Worm (Caenorhabditis elegans): ENCODE data around the gene eef-1B.1.

eef-1B.1 gene

ce11 chrIII:7948802-7949201 is 24.4 kb downstream of the eef-1B.1 start, which contains the start of gene col-90:
col-90 (plus strand) TSS chrIII:7948838.
- TF ChIP-seq nhr-25 (tag; optimal IDR thresholded peaks at IDR 0.05) = peak; percentile 55
- TF ChIP-seq elt-3 (tag; optimal IDR thresholded peaks at IDR 0.05) = no peak
- TF ChIP-seq nhr-23 (tag; optimal IDR thresholded peaks at IDR 0.05) = no peak
- peak; percentile 61 for TF ChIP-seq nhr-43 (tag; optimal IDR thresholded peaks at IDR 0.05; ENCODE audit: poor library complexity, severe bottlenecking)
- TF ChIP-seq jun-1 (tag; optimal IDR thresholded peaks at IDR 0.05) = no peak
- no peak for TF ChIP-seq elt-1 (tag; optimal IDR thresholded peaks at IDR 0.05)
- no peak for TF ChIP-seq nhr-237 (tag; optimal IDR thresholded peaks at IDR 0.05)

DNA sequence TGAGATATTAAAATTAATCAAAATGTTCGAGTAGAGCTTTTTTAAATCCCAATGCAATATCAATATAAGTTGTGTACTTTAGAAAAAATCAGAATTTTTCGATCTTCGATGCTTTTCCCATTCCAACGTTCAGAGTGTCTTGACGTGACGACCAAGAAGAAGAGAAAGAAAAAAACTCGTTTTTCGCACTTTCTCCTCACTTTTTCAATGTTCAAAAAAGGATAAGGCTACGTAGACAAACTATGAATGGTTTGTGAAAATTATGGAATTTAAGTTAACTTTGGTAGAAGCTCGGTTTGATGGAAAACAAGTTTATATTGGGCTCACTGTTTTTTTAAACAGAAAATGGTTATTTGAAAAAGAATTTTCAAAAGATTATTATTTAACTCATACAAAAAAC is 25.5 kb downstream of the eef-1B.1 start:
- TF ChIP-seq snpc-4 (tag; optimal IDR thresholded peaks at IDR 0.05) (no peak), sea-2 (GFP tag; optimal IDR thresholded peaks at IDR 0.05) (no peak), fkh-2 (tag; optimal IDR thresholded peaks at IDR 0.05) (no peak), nfya-1 (tag; optimal IDR thresholded peaks at IDR 0.05; ENCODE audit: insufficient read depth) (no peak)

- TF ChIP-seq tbx-2 (tag; optimal IDR thresholded peaks at IDR 0.05) = no peak
- TF ChIP-seq nhr-23 (tag; optimal IDR thresholded peaks at IDR 0.05) = no peak
- no peak for TF ChIP-seq R02D3.7 (tag; optimal IDR thresholded peaks at IDR 0.05)
- no peak for TF ChIP-seq elt-3 (tag; optimal IDR thresholded peaks at IDR 0.05)
- TF ChIP-seq hmg-11 (tag; optimal IDR thresholded peaks at IDR 0.05) = no peak
- no peak for TF ChIP-seq nhr-12 (tag; optimal IDR thresholded peaks at IDR 0.05)
- TF ChIP-seq fos-1 (tag; optimal IDR thresholded peaks at IDR 0.05) = no peak
- no peak for TF ChIP-seq nhr-43 (tag; optimal IDR thresholded peaks at IDR 0.05; ENCODE audit: poor library complexity, severe bottlenecking)
- TF ChIP-seq nhr-76 (tag; optimal IDR thresholded peaks at IDR 0.05) = no peak
- TF ChIP-seq ama-1 (optimal IDR thresholded peaks at IDR 0.05) = no peak
- no peak for TF ChIP-seq daf-12 (tag; optimal IDR thresholded peaks at IDR 0.05)
- peak; percentile 13 for TF ChIP-seq pha-4 (tag; optimal IDR thresholded peaks at IDR 0.05)
- TF ChIP-seq ztf-11 (tag; optimal IDR thresholded peaks at IDR 0.05) = no peak
- TF ChIP-seq pqm-1 (tag; optimal IDR thresholded peaks at IDR 0.05) = no peak
- TF ChIP-seq elt-2 (tag; optimal IDR thresholded peaks at IDR 0.05) = peak; percentile 74
- no peak for TF ChIP-seq egl-5 (tag; optimal IDR thresholded peaks at IDR 0.05)
Observed at ce11 chrIII:7946968-7947491, 26.2 kb downstream of the eef-1B.1 start, which contains the start of gene gsto-1. gsto-1 (minus strand) TSS chrIII:7947018.

DNA sequence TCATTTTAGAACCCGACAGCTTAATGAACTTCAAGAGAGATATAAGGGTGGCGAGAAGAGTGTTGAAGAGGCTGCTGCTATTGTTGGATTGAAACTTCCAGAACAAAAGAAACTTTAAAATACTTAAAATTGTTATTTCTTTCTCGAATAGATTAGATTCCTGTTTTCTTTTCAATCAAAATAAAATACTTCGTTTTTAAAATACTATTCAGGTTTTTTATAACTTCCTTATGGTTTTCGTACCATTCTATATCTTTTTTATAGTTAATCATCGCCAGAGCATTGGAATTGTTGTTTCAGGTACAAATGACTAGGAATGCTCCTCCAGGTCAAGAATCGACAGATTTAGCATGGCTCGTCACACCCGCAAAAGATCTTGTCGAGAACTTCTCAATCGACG is 31.8 kb downstream of the eef-1B.1 start, which contains the start of gene kle-2:
TSS of gene kle-2 (plus strand) at position 301 of the 400 bp plus-strand sequence.
- TF ChIP-seq nhr-11 (tag; optimal IDR thresholded peaks at IDR 0.05) (no peak), nhr-12 (tag; optimal IDR thresholded peaks at IDR 0.05) (no peak), lin-39 (tag; optimal IDR thresholded peaks at IDR 0.05) (no peak), R02D3.7 (tag; optimal IDR thresholded peaks at IDR 0.05) (no peak), unc-62 (GFP tag; optimal IDR thresholded peaks at IDR 0.05) (no peak), mml-1 (tag; optimal IDR thresholded peaks at IDR 0.05) (no peak), fos-1 (tag; optimal IDR thresholded peaks at IDR 0.05) (no peak), unc-39 (tag; optimal IDR thresholded peaks at IDR 0.05) (no peak), jun-1 (tag; optimal IDR thresholded peaks at IDR 0.05) (no peak), elt-3 (tag; optimal IDR thresholded peaks at IDR 0.05) (no peak)

DNA sequence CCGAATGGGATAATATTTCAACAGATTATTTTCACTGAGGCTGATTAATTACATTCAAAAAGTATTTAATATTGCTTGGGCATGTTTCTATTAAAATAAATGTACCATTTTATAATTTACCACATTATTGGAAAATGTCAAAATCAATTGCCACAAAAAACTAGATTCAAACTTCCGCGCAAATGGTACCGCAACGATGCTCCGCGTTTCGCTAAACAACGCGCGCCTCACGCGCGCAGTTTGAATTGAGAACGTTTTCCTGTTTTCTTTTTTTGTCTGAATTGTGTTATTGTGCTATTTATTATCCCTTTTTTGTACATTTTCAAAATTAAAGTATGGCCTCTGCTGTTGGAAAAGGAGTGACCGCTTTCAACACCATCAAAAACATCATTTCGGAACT is 32.4 kb downstream of the eef-1B.1 start, which contains the start of gene C29E4.12:
TSS of gene C29E4.12 (plus strand) at position 333 of the 400 bp plus-strand sequence.
- no peak for TF ChIP-seq ztf-11 (tag; optimal IDR thresholded peaks at IDR 0.05)
- TF ChIP-seq nhr-25 (tag; optimal IDR thresholded peaks at IDR 0.05) = peak; percentile 69
- TF ChIP-seq skn-1 (tag; optimal IDR thresholded peaks at IDR 0.05) = no peak
- no peak for TF ChIP-seq mml-1 (tag; optimal IDR thresholded peaks at IDR 0.05)
- TF ChIP-seq fkh-2 (tag; optimal IDR thresholded peaks at IDR 0.05) = no peak
- TF ChIP-seq ztf-4 (tag; optimal IDR thresholded peaks at IDR 0.05) = no peak
- no peak for TF ChIP-seq ceh-16 (tag; optimal IDR thresholded peaks at IDR 0.05)
- TF ChIP-seq daf-12 (tag; optimal IDR thresholded peaks at IDR 0.05) = no peak
- peak; percentile 48 for TF ChIP-seq nhr-77 (tag; optimal IDR thresholded peaks at IDR 0.05)
- peak; percentile 17 for TF ChIP-seq R02D3.7 (tag; optimal IDR thresholded peaks at IDR 0.05)
- TF ChIP-seq ZK546.5 (tag; optimal IDR thresholded peaks at IDR 0.05) = no peak
- no peak for TF ChIP-seq ceh-82 (tag; optimal IDR thresholded peaks at IDR 0.05)
- no peak for TF ChIP-seq tbx-2 (tag; optimal IDR thresholded peaks at IDR 0.05)
- TF ChIP-seq ceh-28 (tag; optimal IDR thresholded peaks at IDR 0.05) = peak; percentile 15
- no peak for TF ChIP-seq nhr-28 (tag; optimal IDR thresholded peaks at IDR 0.05)
- no peak for TF ChIP-seq sea-2 (GFP tag; optimal IDR thresholded peaks at IDR 0.05)
- no peak for TF ChIP-seq elt-3 (tag; optimal IDR thresholded peaks at IDR 0.05)
- no peak for TF ChIP-seq unc-62 (GFP tag; optimal IDR thresholded peaks at IDR 0.05)
- TF ChIP-seq ceh-9 (tag; optimal IDR thresholded peaks at IDR 0.05) = no peak
- peak; percentile 39 for TF ChIP-seq nhr-43 (tag; optimal IDR thresholded peaks at IDR 0.05; ENCODE audit: poor library complexity, severe bottlenecking)
- TF ChIP-seq nhr-237 (tag; optimal IDR thresholded peaks at IDR 0.05) = no peak
- no peak for TF ChIP-seq aly-2 (tag; optimal IDR thresholded peaks at IDR 0.05)
- TF ChIP-seq jun-1 (tag; optimal IDR thresholded peaks at IDR 0.05) = no peak
- TF ChIP-seq nhr-67 (tag; optimal IDR thresholded peaks at IDR 0.05) = no peak
- peak; percentile 84 for TF ChIP-seq nhr-23 (tag; optimal IDR thresholded peaks at IDR 0.05)
- no peak for TF ChIP-seq zag-1 (tag; optimal IDR thresholded peaks at IDR 0.05)
- TF ChIP-seq nhr-12 (tag; optimal IDR thresholded peaks at IDR 0.05) = no peak
- TF ChIP-seq pha-4 (tag; optimal IDR thresholded peaks at IDR 0.05) = peak; percentile 79
- no peak for TF ChIP-seq unc-39 (tag; optimal IDR thresholded peaks at IDR 0.05)
- no peak for TF ChIP-seq nhr-11 (tag; optimal IDR thresholded peaks at IDR 0.05)
- no peak for TF ChIP-seq nhr-76 (tag; optimal IDR thresholded peaks at IDR 0.05)
- TF ChIP-seq mdl-1 (tag; optimal IDR thresholded peaks at IDR 0.05) = no peak

Data from whole organism, L3 larva.